Fruit fly (Drosophila melanogaster) whole organism, adult: ENCODE data around the gene CG11262.

Experiments used
- CG11617 ChIP-seq: fragments of 200-800 bp; sonication (Bioruptor generic); optimal IDR thresholded peaks from 2 replicates; lab custom pipeline; 2017; ENCODE audit warnings: mild to moderate bottlenecking, missing biosample characterization, missing genetic modification reagents, missing genetic modification characterization
- CG14711 ChIP-seq: fragments of 200-800 bp; sonication (Bioruptor generic); optimal IDR thresholded peaks from 2 replicates; lab custom pipeline; 2018; ENCODE audit warnings: missing biosample characterization, mild to moderate bottlenecking, missing genetic modification characterization, moderate library complexity
- CG1620 ChIP-seq: fragments of 200-800 bp; sonication (Bioruptor generic); optimal IDR thresholded peaks from 2 replicates; lab custom pipeline; 2016; ENCODE audit warnings: missing biosample characterization, missing genetic modification characterization
- CG7101 ChIP-seq: fragments of 200-800 bp; sonication (Bioruptor generic); optimal IDR thresholded peaks from 2 replicates; lab custom pipeline; 2018; ENCODE audit warnings: missing biosample characterization, mild to moderate bottlenecking, missing genetic modification characterization, moderate library complexity
- Clk ChIP-seq: fragments of 200-800 bp; sonication (Bioruptor generic); optimal IDR thresholded peaks from 2 replicates; lab custom pipeline; 2017; ENCODE audit warnings: missing biosample characterization, missing genetic modification characterization
- Crg-1 ChIP-seq: fragments of 200-800 bp; sonication (Bioruptor generic); optimal IDR thresholded peaks from 2 replicates; lab custom pipeline; 2016; ENCODE audit warnings: missing biosample characterization, missing genetic modification characterization
- Hr96 ChIP-seq: fragments of 200-800 bp; sonication (Bioruptor generic); optimal IDR thresholded peaks from 2 replicates; lab custom pipeline; 2016; ENCODE audit warnings: missing biosample characterization, missing genetic modification characterization
- bab1 ChIP-seq: fragments of 200-800 bp; sonication (Bioruptor generic); optimal IDR thresholded peaks from 3 replicates; lab custom pipeline; 2019; ENCODE audit warnings: missing biosample characterization, mild to moderate bottlenecking, missing genetic modification characterization, moderate library complexity
- cic ChIP-seq: fragments of 200-800 bp; sonication (Bioruptor generic); optimal IDR thresholded peaks from 2 replicates; lab custom pipeline; 2017; ENCODE audit warnings: missing biosample characterization, mild to moderate bottlenecking, missing genetic modification characterization, moderate library complexity
- kay ChIP-seq: fragments of 200-800 bp; sonication (Bioruptor generic); peaks from one replicate; lab custom pipeline; 2016; ENCODE audit warnings: missing biosample characterization, missing genetic modification characterization, borderline replicate concordance
- ovo ChIP-seq: fragments of 200-800 bp; sonication (Bioruptor generic); optimal IDR thresholded peaks from 2 replicates; lab custom pipeline; 2016; ENCODE audit warnings: missing biosample characterization, missing genetic modification characterization
- pad ChIP-seq: fragments of 200-800 bp; sonication (Bioruptor generic); optimal IDR thresholded peaks from 3 replicates; lab custom pipeline; 2017; ENCODE audit warnings: missing biosample characterization, missing genetic modification characterization, mild to moderate bottlenecking, moderate library complexity, missing genetic modification reagents
- tj ChIP-seq: fragments of 200-800 bp; sonication (Bioruptor generic); optimal IDR thresholded peaks from 3 replicates; lab custom pipeline; 2017; ENCODE audit warnings: missing biosample characterization, mild to moderate bottlenecking, missing genetic modification characterization, moderate library complexity
- toe ChIP-seq: fragments of 200-800 bp; sonication (Bioruptor generic); optimal IDR thresholded peaks from 2 replicates; lab custom pipeline; 2016; ENCODE audit warnings: missing biosample characterization, missing genetic modification characterization

dm6 chr3L:13033361-13033760 is 38.4 kb downstream of the CG11262 start:
- TF ChIP-seq CG11617 (GFP tag; lab: Kevin White, UChicago) (no peak), tj (GFP tag; lab: Kevin White, UChicago) (no peak), CG7101 (no peak), ovo (no peak), Hr96 (no peak), toe (GFP tag; lab: Kevin White, UChicago) (no peak), Crg-1 (GFP tag; lab: Kevin White, UChicago) (no peak), bab1 (GFP tag; lab: Kevin White, UChicago) (peak; percentile 25), kay (GFP tag; lab: Kevin White, UChicago) (no peak), CG1620 (GFP tag; lab: Kevin White, UChicago) (no peak), pad (GFP tag; lab: Kevin White, UChicago) (no peak), Clk (GFP tag; lab: Kevin White, UChicago) (no peak), CG14711 (no peak), cic (no peak)
